Worm (Caenorhabditis elegans) whole organism, mixed stage, embryonic: ENCODE measurements around the gene T16A1.4.

Experiments used
- blmp-1 ChIP-seq: fragments of 150-350 bp; optimal IDR thresholded peaks from 2 replicates; lab custom pipeline; 2014; ENCODE audit warnings: missing biosample characterization, missing genetic modification characterization
- ces-1 ChIP-seq: fragments of 150-350 bp; optimal IDR thresholded peaks from 2 replicates; lab custom pipeline; 2014; ENCODE audit warnings: missing biosample characterization, missing genetic modification reagents, missing genetic modification characterization
- lin-13 ChIP-seq: fragments of 150-350 bp; optimal IDR thresholded peaks from 2 replicates; lab custom pipeline; 2014; ENCODE audit warnings: missing biosample characterization, missing genetic modification characterization
- lin-32 ChIP-seq: fragments of 200-800 bp; sonication (Bioruptor generic); optimal IDR thresholded peaks from 2 replicates; lab custom pipeline; 2018; ENCODE audit warnings: mild to moderate bottlenecking, missing genetic modification characterization, missing compliant biosample characterization
- lsy-2 ChIP-seq: fragments of 150-350 bp; optimal IDR thresholded peaks from 2 replicates; lab custom pipeline; 2014; ENCODE audit warnings: missing biosample characterization, missing genetic modification characterization
- nhr-237 ChIP-seq: fragments of 150-350 bp; optimal IDR thresholded peaks from 2 replicates; lab custom pipeline; 2014; ENCODE audit warnings: missing biosample characterization, missing genetic modification characterization
- pha-4 ChIP-seq: fragments of 150-350 bp; optimal IDR thresholded peaks from 2 replicates; lab custom pipeline; 2018; ENCODE audit warnings: missing biosample characterization, missing genetic modification reagents, missing genetic modification characterization
- tbx-8 ChIP-seq: fragments of 200-800 bp; sonication (Bioruptor generic); optimal IDR thresholded peaks from 2 replicates; lab custom pipeline; 2018; ENCODE audit warnings: mild to moderate bottlenecking, missing genetic modification characterization, moderate library complexity, missing compliant biosample characterization
- unc-39 ChIP-seq: fragments of 150-350 bp; optimal IDR thresholded peaks from 2 replicates; lab custom pipeline; 2014; ENCODE audit warnings: missing biosample characterization, missing genetic modification characterization
- unc-62 ChIP-seq: fragments of 150-350 bp; optimal IDR thresholded peaks from 2 replicates; lab custom pipeline; 2014; ENCODE audit warnings: missing biosample characterization, missing genetic modification reagents, missing genetic modification characterization
- ztf-11 ChIP-seq: fragments of 150-350 bp; optimal IDR thresholded peaks from 2 replicates; lab custom pipeline; 2014; ENCODE audit warnings: missing biosample characterization, missing genetic modification characterization

- no peak for TF ChIP-seq ztf-11 (tag; lab: Kevin White, UChicago)
- TF ChIP-seq tbx-8: no peak
- no peak for TF ChIP-seq pha-4 (tag; lab: Kevin White, UChicago)
- no peak for TF ChIP-seq lin-32
- no peak for TF ChIP-seq nhr-237 (tag; lab: Kevin White, UChicago)
- TF ChIP-seq ces-1 (GFP tag; lab: Kevin White, UChicago): no peak
- no peak for TF ChIP-seq unc-39 (tag; lab: Kevin White, UChicago)
- no peak for TF ChIP-seq lin-13 (tag; lab: Kevin White, UChicago)
- no peak for TF ChIP-seq blmp-1 (tag; lab: Kevin White, UChicago)
- TF ChIP-seq unc-62: no peak
- no peak for TF ChIP-seq lsy-2 (tag; lab: Kevin White, UChicago)
Measured at ce11 chrII:2087206-2087605, 5.8 kb downstream of the T16A1.4 start.
